Worm (Caenorhabditis elegans) whole organism, L2 larva: ENCODE results near the gene C02F5.2.

Source experiments
- ZK546.5 ChIP-seq: sonication (generic microtip); optimal IDR thresholded peaks from 2 replicates; lab custom pipeline; 2017; ENCODE audit warnings: missing biosample characterization, missing genetic modification characterization
- aly-2 ChIP-seq: fragments of 150-350 bp; optimal IDR thresholded peaks from 2 replicates; lab custom pipeline; 2014; ENCODE audit warnings: missing biosample characterization, missing genetic modification characterization
- lin-13 ChIP-seq: fragments of 150-350 bp; optimal IDR thresholded peaks from 2 replicates; lab custom pipeline; 2014; ENCODE audit warnings: missing biosample characterization, missing genetic modification reagents, missing genetic modification characterization
- mdl-1 ChIP-seq, 2 experiments: fragments of 150-350 bp in 1 of 2; sonication (generic microtip) in 1 of 2; optimal IDR thresholded peaks; 2 replicates each; lab custom pipeline; 2017; ENCODE audit warnings: missing biosample characterization in 2 of 2, missing genetic modification characterization in 2 of 2
- nhr-11 ChIP-seq: fragments of 150-350 bp; optimal IDR thresholded peaks from 2 replicates; lab custom pipeline; 2014; ENCODE audit warnings: missing biosample characterization, missing genetic modification characterization
- nhr-12 ChIP-seq: fragments of 150-350 bp; optimal IDR thresholded peaks from 2 replicates; lab custom pipeline; 2014; ENCODE audit warnings: missing biosample characterization, missing genetic modification characterization
- peb-1 ChIP-seq: fragments of 150-350 bp; optimal IDR thresholded peaks from 2 replicates; lab custom pipeline; 2014; ENCODE audit warnings: missing biosample characterization, missing genetic modification characterization
- snpc-4 ChIP-seq: fragments of 150-350 bp; optimal IDR thresholded peaks from 2 replicates; lab custom pipeline; 2014; ENCODE audit warnings: missing biosample characterization, missing genetic modification characterization
- ztf-4 ChIP-seq: fragments of 150-350 bp; optimal IDR thresholded peaks from 2 replicates; lab custom pipeline; 2014; ENCODE audit warnings: missing biosample characterization, missing genetic modification characterization

ce11 chrIII:8242809-8243208, 6.6 kb upstream of the C02F5.2 start, which contains the start of gene C02F5.12:
- TF ChIP-seq peb-1 = no peak
- TF ChIP-seq lin-13 (GFP tag; lab: Kevin White, UChicago) = peak; percentile 8
- no peak for TF ChIP-seq snpc-4 (tag; lab: Kevin White, UChicago)
- TF ChIP-seq aly-2 (tag; lab: Kevin White, UChicago) = no peak
- TF ChIP-seq ztf-4 (tag; lab: Kevin White, UChicago) = no peak
- no peak for TF ChIP-seq mdl-1 (tag; optimal IDR thresholded peaks at IDR 0.05; lab: Kevin White, UChicago)
- no peak for TF ChIP-seq nhr-12 (tag; lab: Kevin White, UChicago)
- no peak for TF ChIP-seq ZK546.5 (tag; lab: Kevin White, UChicago)
- no peak for TF ChIP-seq nhr-11 (tag; lab: Kevin White, UChicago)
